Worm (Caenorhabditis elegans): Measurements from ENCODE around the gene npr-41.

npr-41 gene

DNA sequence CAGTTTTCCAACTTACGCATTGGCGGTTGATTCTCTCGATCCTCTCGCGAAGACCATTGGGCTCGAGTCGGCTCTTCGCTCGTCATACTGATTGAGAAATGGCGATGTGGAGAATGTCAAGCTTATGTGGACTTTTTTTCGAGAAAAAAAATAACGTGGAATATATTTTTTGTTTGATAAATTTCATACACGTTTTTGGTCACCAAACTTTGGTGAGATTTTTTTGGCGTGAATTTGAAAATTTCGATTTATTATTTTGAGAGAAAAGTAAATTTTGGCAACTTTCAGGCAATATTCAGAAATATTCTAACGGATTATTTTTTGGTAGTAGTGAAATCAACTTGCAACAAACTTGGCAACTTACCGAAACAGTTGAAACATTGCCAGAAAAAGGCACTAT is 31.4 kb upstream of the npr-41 start, which contains the start of gene W02B12.12:
W02B12.12 (minus strand) TSS at position 101 of the 400 bp plus-strand sequence.
- TF ChIP-seq ref-1 (GFP tag; conservative IDR thresholded peaks at IDR 0.05) (no peak), med-1 (GFP tag; optimal IDR thresholded peaks at IDR 0.05; ENCODE audit: insufficient read depth) (no peak), tab-1 (GFP tag; IDR thresholded peaks at IDR 0.05) (no peak), flt-1 (GFP tag; IDR thresholded peaks at IDR 0.05) (no peak), ztf-29 (GFP tag; IDR thresholded peaks at IDR 0.05) (no peak), klf-2 (GFP tag; conservative IDR thresholded peaks at IDR 0.05) (no peak)

DNA sequence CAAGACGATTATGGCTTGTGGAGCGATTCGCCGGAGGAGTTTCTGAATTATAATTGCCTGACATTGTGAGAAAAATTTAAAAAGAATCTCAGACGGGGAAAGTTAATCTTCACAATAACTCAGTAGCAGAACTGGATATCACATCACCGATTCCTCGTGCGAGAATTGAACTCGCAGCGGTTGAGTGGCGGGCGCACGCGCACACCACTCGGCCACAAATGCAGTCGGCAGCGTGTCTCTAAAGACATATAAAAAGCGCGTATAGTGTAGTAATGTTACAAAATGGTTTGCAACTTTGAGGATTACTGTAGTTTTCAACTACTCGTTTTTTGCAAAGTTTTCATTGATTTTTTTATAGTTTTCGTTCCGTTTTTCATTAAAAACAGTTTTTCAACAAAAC is 25.9 kb upstream of the npr-41 start:
- TF ChIP-seq T22C8.4 (GFP tag; IDR thresholded peaks at IDR 0.05) (peak; percentile 96), ztf-29 (GFP tag; IDR thresholded peaks at IDR 0.05) (peak; percentile 95), med-1 (GFP tag; optimal IDR thresholded peaks at IDR 0.05; ENCODE audit: insufficient read depth) (peak; percentile 85), flt-1 (GFP tag; IDR thresholded peaks at IDR 0.05) (peak; percentile 98), ref-1 (GFP tag; conservative IDR thresholded peaks at IDR 0.05) (peak; percentile 94), klf-2 (GFP tag; conservative IDR thresholded peaks at IDR 0.05) (peak; percentile 98), ztf-23 (GFP tag; IDR thresholded peaks at IDR 0.05) (peak; percentile 96), tab-1 (GFP tag; IDR thresholded peaks at IDR 0.05) (peak; percentile 99), cog-1 (tag; optimal IDR thresholded peaks at IDR 0.05) (peak; percentile 93)

DNA sequence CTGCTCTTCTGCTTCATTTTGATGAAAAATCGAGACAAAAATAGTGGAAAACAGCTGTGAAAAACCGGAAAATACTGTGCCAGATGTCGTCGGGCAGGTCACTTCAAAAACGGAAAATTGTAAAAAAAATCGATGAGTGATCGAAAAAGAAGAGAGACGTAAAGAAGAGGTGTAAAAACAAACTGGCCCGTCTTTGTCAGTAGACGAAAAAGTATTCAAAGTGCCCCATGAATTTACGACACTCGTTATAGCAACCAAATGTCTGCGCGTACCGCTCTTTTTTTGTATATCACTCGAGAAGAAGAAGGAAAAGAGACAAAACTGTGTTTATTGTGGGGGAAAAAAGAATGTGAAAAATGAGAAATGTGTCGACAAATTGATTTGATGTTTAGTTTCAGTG is 25.3 kb upstream of the npr-41 start, which contains the start of gene twk-5:
twk-5 (minus strand) TSS at position 101 of the 400 bp plus-strand sequence.
- no peak for TF ChIP-seq T22C8.4 (GFP tag; IDR thresholded peaks at IDR 0.05)
- TF ChIP-seq ref-1 (GFP tag; conservative IDR thresholded peaks at IDR 0.05), result no peak

DNA sequence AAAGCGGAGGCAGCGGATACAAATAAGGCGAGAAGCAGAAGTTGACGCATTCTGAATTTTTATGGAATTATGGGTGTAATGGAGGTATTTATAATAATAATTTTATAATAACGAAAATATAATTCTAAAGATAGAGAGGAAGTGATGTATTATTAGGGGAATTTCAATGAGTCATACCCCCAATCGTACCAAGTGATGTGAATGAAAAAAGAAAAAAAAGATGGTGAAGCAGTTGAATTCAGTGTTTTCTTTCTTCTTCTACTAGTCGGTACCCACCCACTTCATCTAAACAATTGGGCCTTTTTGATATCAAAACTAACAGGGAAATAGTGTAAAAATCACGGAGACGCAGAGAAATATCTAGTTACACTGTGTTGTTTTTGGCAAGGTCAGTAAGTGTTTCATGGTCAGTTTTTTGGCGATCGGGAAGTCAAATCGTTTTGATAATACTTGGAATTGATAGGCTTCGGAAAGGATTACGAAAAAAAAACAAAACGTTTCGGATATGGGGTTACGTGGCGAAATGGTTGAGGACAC is 23.7 kb upstream of the npr-41 start, which contains the start of gene ttr-18:
ttr-18 (minus strand) TSS at position 51 of the 537 bp plus-strand sequence.
- TF ChIP-seq ztf-23 (GFP tag; IDR thresholded peaks at IDR 0.05), result no peak

DNA sequence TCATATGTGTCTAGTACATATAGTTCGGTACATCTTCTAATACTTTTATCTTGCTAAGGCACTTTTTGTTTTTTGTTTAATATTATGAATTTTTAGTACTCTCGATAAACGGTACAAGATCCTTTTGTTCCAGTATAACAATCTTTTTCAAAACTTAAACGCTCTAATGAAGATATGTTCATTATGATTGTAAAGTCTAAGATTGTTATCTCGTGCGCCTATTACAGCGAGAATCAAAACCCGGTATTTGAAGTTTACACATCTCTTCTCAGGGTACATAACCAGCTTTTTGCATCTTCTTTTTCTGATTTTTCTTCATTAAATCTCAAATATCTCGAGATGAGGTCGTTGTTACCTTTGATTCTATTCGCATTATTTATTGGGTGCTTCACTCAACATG is 22.5 kb upstream of the npr-41 start, which contains the start of gene B0334.13:
B0334.13 (plus strand) TSS at position 301 of the 400 bp plus-strand sequence.
- no peak for TF ChIP-seq ztf-23 (GFP tag; IDR thresholded peaks at IDR 0.05)
- no peak for TF ChIP-seq T22C8.4 (GFP tag; IDR thresholded peaks at IDR 0.05)
- TF ChIP-seq cog-1 (tag; optimal IDR thresholded peaks at IDR 0.05), result no peak

DNA sequence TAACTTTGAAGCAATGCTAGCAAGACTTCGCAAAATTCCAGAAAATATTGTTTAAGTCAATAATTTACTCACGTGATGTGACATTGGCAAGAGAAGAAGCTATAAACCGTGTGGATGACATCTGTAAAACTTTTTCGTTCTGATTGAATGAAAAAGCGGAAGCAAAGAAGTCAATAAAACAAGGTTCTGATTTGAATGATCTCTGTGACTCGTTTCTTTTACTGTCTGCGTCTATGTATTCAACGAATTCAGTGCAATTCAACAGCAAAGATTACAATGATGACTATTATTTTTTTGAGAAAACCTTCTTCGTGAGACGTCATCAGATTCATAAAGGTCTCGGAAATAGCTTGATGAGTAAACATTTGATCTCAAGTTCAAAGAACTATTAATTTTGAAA is 17.6 kb upstream of the npr-41 start, which contains the start of gene hacl-1:
hacl-1 (minus strand) TSS at position 121 of the 400 bp plus-strand sequence.
- no peak for TF ChIP-seq klf-2 (GFP tag; conservative IDR thresholded peaks at IDR 0.05)
- TF ChIP-seq ref-1 (GFP tag; conservative IDR thresholded peaks at IDR 0.05), result no peak
- TF ChIP-seq med-1 (GFP tag; optimal IDR thresholded peaks at IDR 0.05; ENCODE audit: insufficient read depth), result no peak
- no peak for TF ChIP-seq cog-1 (tag; optimal IDR thresholded peaks at IDR 0.05)
- no peak for TF ChIP-seq tab-1 (GFP tag; IDR thresholded peaks at IDR 0.05)
- no peak for TF ChIP-seq T22C8.4 (GFP tag; IDR thresholded peaks at IDR 0.05)
- no peak for TF ChIP-seq ztf-23 (GFP tag; IDR thresholded peaks at IDR 0.05)
- TF ChIP-seq flt-1 (GFP tag; IDR thresholded peaks at IDR 0.05), result no peak
- no peak for TF ChIP-seq ztf-29 (GFP tag; IDR thresholded peaks at IDR 0.05)

DNA sequence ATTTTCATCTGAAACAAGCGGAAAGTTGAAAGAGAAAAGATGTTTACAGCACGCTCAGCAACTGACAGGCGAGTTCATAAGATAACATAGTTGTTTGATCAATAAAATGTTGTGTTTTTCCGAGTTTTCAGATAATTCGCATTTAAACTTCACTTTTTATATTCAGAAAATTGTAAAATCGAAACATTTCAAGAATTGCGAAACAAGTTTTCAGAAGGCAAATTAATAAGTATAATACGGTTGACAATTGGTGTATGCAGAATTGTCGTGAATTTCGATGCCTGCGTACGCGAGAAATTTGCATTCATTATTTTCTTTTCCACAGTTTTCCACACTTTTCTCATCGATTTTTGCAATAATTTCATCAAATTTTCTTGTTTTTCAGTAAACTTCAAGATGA is 15.2 kb upstream of the npr-41 start, which contains the start of the genes ooc-3 and B0334.4:
ooc-3 (minus strand) TSS at position 15 of the 400 bp plus-strand sequence.
B0334.4 (plus strand) TSS at position 386 of the 400 bp plus-strand sequence.
- TF ChIP-seq flt-1 (GFP tag; IDR thresholded peaks at IDR 0.05), result no peak
- TF ChIP-seq T22C8.4 (GFP tag; IDR thresholded peaks at IDR 0.05), result no peak

DNA sequence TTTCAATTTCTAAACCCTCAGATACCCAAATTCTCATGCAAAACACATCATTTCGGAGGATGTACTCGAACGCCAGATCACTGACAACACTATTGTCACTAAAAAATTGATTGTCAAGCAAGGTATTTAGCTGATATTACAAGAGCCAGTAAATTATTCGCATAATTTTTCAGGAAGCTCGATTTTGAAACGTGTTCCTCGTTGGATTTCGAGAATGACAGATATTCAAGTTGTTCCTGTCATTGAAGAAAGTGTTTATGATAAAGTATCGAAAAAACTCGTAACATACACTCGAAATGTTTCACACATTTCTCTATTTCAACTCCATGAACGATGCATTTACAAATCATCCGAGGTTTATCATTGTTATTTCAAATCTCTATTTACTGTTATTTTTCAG is 14.7 kb upstream of the npr-41 start:
- no peak for TF ChIP-seq T22C8.4 (GFP tag; IDR thresholded peaks at IDR 0.05)

DNA sequence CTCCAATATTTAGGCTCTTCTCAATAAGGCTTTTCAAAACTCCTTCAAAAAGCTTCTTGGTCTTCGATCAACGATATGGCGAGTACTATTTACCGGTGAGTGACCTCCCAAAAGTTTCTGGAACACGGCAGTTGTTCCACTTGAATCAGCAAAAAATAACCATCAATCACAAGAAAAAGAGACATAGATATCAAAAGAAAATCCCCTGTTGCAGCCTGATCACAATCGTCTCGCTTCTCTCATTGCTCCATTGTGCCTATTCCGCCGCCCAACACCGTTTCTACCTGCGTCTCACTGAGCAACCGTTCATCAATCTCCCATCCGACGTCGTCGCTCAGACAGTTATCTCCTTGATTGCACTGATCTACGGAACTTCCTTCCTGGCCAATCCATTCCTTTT is 13.7 kb upstream of the npr-41 start, which contains the start of gene emc-5:
emc-5 (plus strand) TSS at position 14 of the 400 bp plus-strand sequence.
- TF ChIP-seq flt-1 (GFP tag; IDR thresholded peaks at IDR 0.05), result no peak
- TF ChIP-seq tab-1 (GFP tag; IDR thresholded peaks at IDR 0.05), result no peak
- no peak for TF ChIP-seq ref-1 (GFP tag; conservative IDR thresholded peaks at IDR 0.05)
- TF ChIP-seq med-1 (GFP tag; optimal IDR thresholded peaks at IDR 0.05; ENCODE audit: insufficient read depth), result no peak
- TF ChIP-seq T22C8.4 (GFP tag; IDR thresholded peaks at IDR 0.05), result no peak
- TF ChIP-seq cog-1 (tag; optimal IDR thresholded peaks at IDR 0.05), result no peak
- TF ChIP-seq ztf-23 (GFP tag; IDR thresholded peaks at IDR 0.05), result no peak
- no peak for TF ChIP-seq ztf-29 (GFP tag; IDR thresholded peaks at IDR 0.05)
- no peak for TF ChIP-seq klf-2 (GFP tag; conservative IDR thresholded peaks at IDR 0.05)

DNA sequence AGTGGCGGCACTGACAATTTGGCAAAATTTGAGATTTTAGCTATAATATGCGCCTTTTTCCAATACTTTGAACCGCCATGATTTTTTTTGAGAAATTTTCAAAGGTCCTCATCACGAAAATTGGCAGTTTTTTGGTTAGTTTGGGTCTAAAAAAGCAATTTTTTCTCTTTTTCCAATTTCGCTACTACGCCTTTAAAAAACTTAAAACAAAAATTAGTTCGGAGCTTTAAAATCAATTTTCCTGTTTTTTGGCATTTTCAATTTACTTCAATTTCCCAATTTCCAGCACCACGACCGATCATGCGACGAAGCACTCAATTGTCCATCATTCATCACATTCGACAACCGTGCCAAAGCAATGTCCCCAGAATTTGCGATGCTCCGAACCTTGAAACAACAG is 13.1 kb upstream of the npr-41 start, which contains the start of gene B0334.5:
B0334.5 (plus strand) TSS at position 301 of the 400 bp plus-strand sequence.
- TF ChIP-seq ztf-23 (GFP tag; IDR thresholded peaks at IDR 0.05) (0 out of 2 replicates have a peak, but pooled peaks have one; percentile 31), T22C8.4 (GFP tag; IDR thresholded peaks at IDR 0.05) (no peak)

DNA sequence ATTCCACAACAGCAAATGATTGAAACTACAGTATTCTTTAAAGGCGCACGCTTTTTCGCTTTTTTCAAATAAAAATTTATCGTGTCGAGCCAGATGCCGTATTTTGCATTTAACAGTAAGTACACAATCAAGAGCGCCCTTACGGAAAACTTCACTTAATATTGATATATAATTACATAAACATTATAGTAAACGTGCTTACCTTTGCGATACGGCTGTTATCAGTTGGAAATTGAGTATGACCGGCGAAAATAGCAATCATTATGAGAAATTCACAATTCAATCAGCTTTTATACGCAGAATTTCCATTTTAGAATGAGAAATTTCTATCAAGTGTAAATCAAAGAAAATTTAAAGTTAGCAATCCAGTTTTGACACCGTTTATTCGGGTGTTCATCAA is 10.3 kb upstream of the npr-41 start, which contains the start of gene B0334.20:
B0334.20 (minus strand) TSS at position 262 of the 400 bp plus-strand sequence.
- TF ChIP-seq tab-1 (GFP tag; IDR thresholded peaks at IDR 0.05) (no peak), flt-1 (GFP tag; IDR thresholded peaks at IDR 0.05) (no peak), ztf-29 (GFP tag; IDR thresholded peaks at IDR 0.05) (no peak), ztf-23 (GFP tag; IDR thresholded peaks at IDR 0.05) (no peak), cog-1 (tag; optimal IDR thresholded peaks at IDR 0.05) (no peak), klf-2 (GFP tag; conservative IDR thresholded peaks at IDR 0.05) (no peak), med-1 (GFP tag; optimal IDR thresholded peaks at IDR 0.05; ENCODE audit: insufficient read depth) (no peak), ref-1 (GFP tag; conservative IDR thresholded peaks at IDR 0.05) (no peak), T22C8.4 (GFP tag; IDR thresholded peaks at IDR 0.05) (no peak)
